Worm (Caenorhabditis elegans) whole organism, L1 larva: ENCODE measurements around the gene spt-5.

Experiments used
- aha-1 ChIP-seq: fragments of 150-350 bp; optimal IDR thresholded peaks from 2 replicates; lab custom pipeline; 2014; ENCODE audit warnings: missing biosample characterization, missing genetic modification characterization
- alr-1 ChIP-seq: fragments of 200-800 bp; sonication (Bioruptor generic); optimal IDR thresholded peaks from 2 replicates; lab custom pipeline; 2018; ENCODE audit warnings: borderline replicate concordance, mild to moderate bottlenecking, missing genetic modification characterization, missing compliant biosample characterization
- ceh-8 ChIP-seq: fragments of 200-800 bp; sonication (Bioruptor generic); optimal IDR thresholded peaks from 2 replicates; lab custom pipeline; 2018; ENCODE audit warnings: mild to moderate bottlenecking, missing genetic modification characterization, moderate library complexity, missing compliant biosample characterization
- egl-27 ChIP-seq, 2 experiments: fragments of 150-350 bp in 1 of 2; sonication (generic microtip); optimal IDR thresholded peaks; 3 replicates each; lab custom pipeline; 2017 to 2018; ENCODE audit warnings: missing biosample characterization in 2 of 2, missing genetic modification characterization in 2 of 2, missing genetic modification reagents in 2 of 2
- lin-14 ChIP-seq: fragments of 200-800 bp; sonication (Bioruptor generic); optimal IDR thresholded peaks from 2 replicates; lab custom pipeline; 2018; ENCODE audit warnings: mild to moderate bottlenecking, missing genetic modification characterization, moderate library complexity, missing compliant biosample characterization
- lsy-2 ChIP-seq, 2 experiments: fragments of 150-350 bp; optimal IDR thresholded peaks; 2 replicates each; lab custom pipeline; 2014; ENCODE audit warnings: missing biosample characterization in 2 of 2, missing genetic modification characterization in 2 of 2
- nhr-47 ChIP-seq: sonication (generic microtip); optimal IDR thresholded peaks from 2 replicates; lab custom pipeline; 2016; ENCODE audit warnings: mild to moderate bottlenecking, missing genetic modification characterization, moderate library complexity, missing compliant biosample characterization
- pax-3 ChIP-seq: fragments of 200-800 bp; sonication (Bioruptor generic); optimal IDR thresholded peaks from 2 replicates; lab custom pipeline; 2018; ENCODE audit warnings: mild to moderate bottlenecking, missing genetic modification characterization, moderate library complexity, missing compliant biosample characterization
- snpc-4 ChIP-seq: fragments of 150-350 bp; optimal IDR thresholded peaks from 2 replicates; lab custom pipeline; 2014; ENCODE audit warnings: missing biosample characterization, missing genetic modification characterization
- sptf-1 ChIP-seq: fragments of 150-350 bp; optimal IDR thresholded peaks from 2 replicates; lab custom pipeline; 2014; ENCODE audit warnings: missing biosample characterization, missing genetic modification characterization

DNA sequence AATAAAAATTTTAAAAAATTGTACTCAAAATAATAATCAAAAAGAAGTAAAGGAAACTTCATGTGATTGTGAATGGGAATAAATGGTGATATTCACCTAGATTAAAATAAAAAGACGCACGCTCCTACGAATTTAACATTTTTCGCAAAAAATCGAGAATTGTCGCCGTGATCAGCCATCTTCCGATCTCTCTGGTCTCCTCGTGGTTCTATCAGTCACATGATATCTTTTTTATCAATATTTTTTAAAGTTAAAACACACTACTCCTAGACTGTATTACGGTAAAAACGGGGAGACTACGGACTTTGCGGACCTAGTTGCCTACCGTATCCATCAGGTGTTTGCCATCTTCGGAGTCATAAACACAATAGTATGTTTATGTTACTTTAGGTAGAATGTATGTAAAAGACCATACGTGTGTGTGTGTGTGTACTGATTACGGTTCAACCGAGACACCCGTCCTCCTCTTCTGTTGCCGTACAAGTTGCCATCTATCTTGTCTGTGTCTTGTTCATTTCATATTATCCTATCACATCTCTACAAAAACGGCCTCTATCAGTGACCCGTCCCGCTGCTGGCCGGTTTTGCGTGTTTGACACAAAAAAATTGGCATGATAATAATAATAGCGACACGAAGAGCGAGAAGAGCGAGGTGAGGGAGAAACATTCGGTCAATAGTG lies 4.6 kb upstream of the spt-5 start, which contains the start of gene T12G3.2:
- TF ChIP-seq snpc-4 (tag; lab: Kevin White, UChicago) (no peak), pax-3 (tag; lab: Kevin White, UChicago) (no peak), sptf-1 (tag; lab: Kevin White, UChicago) (no peak), aha-1 (no peak), nhr-47 (tag; lab: Kevin White, UChicago) (no peak), ceh-8 (GFP tag; lab: Kevin White, UChicago) (no peak), lin-14 (peak; percentile 60), alr-1 (tag; lab: Kevin White, UChicago) (no peak), lsy-2 (tag; optimal IDR thresholded peaks at IDR 0.05; lab: Kevin White, UChicago) (peak in 1 of 2 experiments; percentile 50), egl-27 (tag; optimal IDR thresholded peaks at IDR 0.05; lab: Kevin White, UChicago) (no peak)
